Worm (Caenorhabditis elegans) whole organism, L4 larva: ENCODE results near the gene T07C4.3.
A peak's percentile ranks its signal among the peaks of the same experiment; 100 is the strongest.

Experiments
- F37D6.2 ChIP-seq: sonication (generic microtip); optimal IDR thresholded peaks from 2 replicates; lab custom pipeline; 2016; ENCODE audit warnings: mild to moderate bottlenecking, missing genetic modification characterization, missing compliant biosample characterization
- R02D3.7 ChIP-seq: fragments of 150-350 bp; sonication (generic microtip); optimal IDR thresholded peaks from 3 replicates; lab custom pipeline; 2014; ENCODE audit warnings: missing biosample characterization, missing genetic modification characterization
- T20F7.1 ChIP-seq: fragments of 200-800 bp; sonication (Bioruptor generic); optimal IDR thresholded peaks from 2 replicates; lab custom pipeline; 2018; ENCODE audit warnings: mild to moderate bottlenecking, missing genetic modification characterization, missing compliant biosample characterization
- T26A8.4 ChIP-seq: fragments of 200-800 bp; sonication (Bioruptor generic); IDR thresholded peaks from 2 replicates; pipeline ENCODE4 v1.3.6; 2022; ENCODE audit warnings: missing genetic modification characterization, missing compliant biosample characterization
- Y75B8A.6 ChIP-seq: fragments of 200-800 bp; sonication (Bioruptor generic); IDR thresholded peaks from 2 replicates; pipeline ENCODE4 v1.3.6; 2022; ENCODE audit warnings: missing genetic modification reagents, missing genetic modification characterization, missing compliant biosample characterization
- ZK337.2 ChIP-seq: fragments of 200-800 bp; sonication (Bioruptor generic); IDR thresholded peaks from 2 replicates; pipeline ENCODE4 v1.3.6; 2022; ENCODE audit warnings: missing genetic modification reagents, missing genetic modification characterization, missing compliant biosample characterization
- aha-1 ChIP-seq: fragments of 150-350 bp; peaks from one replicate; lab custom pipeline; 2014; ENCODE audit warnings: missing biosample characterization, missing genetic modification characterization
- aly-2 ChIP-seq: sonication (generic microtip); optimal IDR thresholded peaks from 2 replicates; lab custom pipeline; 2018; ENCODE audit warnings: missing biosample characterization, missing genetic modification characterization
- ceh-28 ChIP-seq: fragments of 150-350 bp; optimal IDR thresholded peaks from 2 replicates; lab custom pipeline; 2014; ENCODE audit warnings: missing biosample characterization, missing genetic modification reagents, missing genetic modification characterization
- cey-2 ChIP-seq: sonication (generic microtip); optimal IDR thresholded peaks from 3 replicates; lab custom pipeline; 2017; ENCODE audit warnings: missing genetic modification characterization, mild to moderate bottlenecking, missing compliant biosample characterization, antibody characterized with exemption, borderline replicate concordance; ENCODE audit not compliant: insufficient read depth
- daf-16 ChIP-seq, 3 experiments: sonication (generic microtip); optimal IDR thresholded peaks; 2 replicates each; lab custom pipeline; 2016 to 2017; ENCODE audit warnings: missing genetic modification characterization in 3 of 3, missing genetic modification reagents in 3 of 3, mild to moderate bottlenecking in 2 of 3, missing compliant biosample characterization in 2 of 3, missing biosample characterization in 1 of 3, moderate library complexity in 1 of 3
- dve-1 ChIP-seq: sonication (generic microtip); optimal IDR thresholded peaks from 2 replicates; lab custom pipeline; 2017; ENCODE audit warnings: antibody characterized with exemption, mild to moderate bottlenecking, missing genetic modification characterization, missing compliant biosample characterization; ENCODE audit not compliant: insufficient read depth
- gei-8 ChIP-seq: fragments of 200-800 bp; sonication (Bioruptor generic); optimal IDR thresholded peaks from 2 replicates; lab custom pipeline; 2018; ENCODE audit warnings: mild to moderate bottlenecking, missing genetic modification characterization, missing compliant biosample characterization
- hif-1 ChIP-seq, 2 experiments: sonication (generic microtip); optimal IDR thresholded peaks; 2 replicates each; lab custom pipeline; 2016 to 2017; ENCODE audit warnings: missing compliant biosample characterization in 2 of 2, missing genetic modification characterization in 2 of 2, missing genetic modification reagents in 2 of 2, missing genotype in 2 of 2, mild to moderate bottlenecking in 1 of 2
- hlh-30 ChIP-seq: sonication (generic microtip); optimal IDR thresholded peaks from 2 replicates; lab custom pipeline; 2017; ENCODE audit warnings: antibody characterized with exemption, mild to moderate bottlenecking, missing genetic modification characterization, missing compliant biosample characterization; ENCODE audit not compliant: insufficient read depth
- hmg-1.1 ChIP-seq: fragments of 200-800 bp; sonication (Bioruptor generic); IDR thresholded peaks from 2 replicates; pipeline ENCODE4 v1.3.6; 2022; ENCODE audit warnings: missing genetic modification reagents, missing genetic modification characterization, missing compliant biosample characterization
- jun-1 ChIP-seq: fragments of 150-350 bp; optimal IDR thresholded peaks from 2 replicates; lab custom pipeline; 2014; ENCODE audit warnings: missing biosample characterization, missing genetic modification reagents, missing genetic modification characterization
- lim-7 ChIP-seq: fragments of 200-800 bp; sonication (Bioruptor generic); IDR thresholded peaks from 2 replicates; pipeline ENCODE4 v1.3.6; 2022; ENCODE audit warnings: missing genetic modification characterization, missing compliant biosample characterization
- lin-13 ChIP-seq: fragments of 150-350 bp; optimal IDR thresholded peaks from 2 replicates; lab custom pipeline; 2014; ENCODE audit warnings: missing biosample characterization, missing genetic modification reagents, missing genetic modification characterization
- lin-38 ChIP-seq: fragments of 200-800 bp; sonication (Bioruptor generic); IDR thresholded peaks from 2 replicates; pipeline ENCODE4 v1.3.6; 2022; ENCODE audit warnings: missing genetic modification reagents, missing genetic modification characterization, missing compliant biosample characterization
- lsy-2 ChIP-seq, 2 experiments: fragments of 150-350 bp in 1 of 2; sonication (generic microtip) in 1 of 2; optimal IDR thresholded peaks; 2 replicates each; lab custom pipeline; 2014 to 2017; ENCODE audit warnings: missing biosample characterization in 2 of 2, missing genetic modification characterization in 2 of 2
- madf-9 ChIP-seq: fragments of 200-800 bp; sonication (Bioruptor generic); conservative IDR thresholded peaks from 2 replicates; pipeline ENCODE4 v1.3.6; 2022; ENCODE audit warnings: missing genetic modification reagents, missing genetic modification characterization, missing compliant biosample characterization
- mdl-1 ChIP-seq, 2 experiments: fragments of 150-350 bp in 1 of 2; sonication (generic microtip) in 1 of 2; optimal IDR thresholded peaks; 2 replicates each; lab custom pipeline; 2014 to 2017; ENCODE audit warnings: missing biosample characterization in 2 of 2, missing genetic modification characterization in 2 of 2
- mep-1 ChIP-seq: fragments of 150-350 bp; sonication (generic microtip); optimal IDR thresholded peaks from 3 replicates; lab custom pipeline; 2014; ENCODE audit warnings: missing biosample characterization, missing genetic modification characterization
- mes-2 ChIP-seq: sonication (generic microtip); optimal IDR thresholded peaks from 2 replicates; lab custom pipeline; 2016; ENCODE audit warnings: missing genotype, mild to moderate bottlenecking, missing genetic modification characterization, missing compliant biosample characterization; ENCODE audit not compliant: poor library complexity, severe bottlenecking
- nhr-102 ChIP-seq: sonication (generic microtip); optimal IDR thresholded peaks from 2 replicates; lab custom pipeline; 2016; ENCODE audit warnings: mild to moderate bottlenecking, missing genetic modification characterization, moderate library complexity, missing compliant biosample characterization
- nhr-28 ChIP-seq: fragments of 150-350 bp; optimal IDR thresholded peaks from 2 replicates; lab custom pipeline; 2014; ENCODE audit warnings: missing biosample characterization, missing genetic modification characterization
- nhr-41 ChIP-seq: fragments of 200-800 bp; sonication (Bioruptor generic); IDR thresholded peaks from 2 replicates; pipeline ENCODE4 v1.3.6; 2022; ENCODE audit warnings: missing genetic modification reagents, missing genetic modification characterization, missing compliant biosample characterization
- nhr-6 ChIP-seq: fragments of 150-350 bp; optimal IDR thresholded peaks from 2 replicates; lab custom pipeline; 2014; ENCODE audit warnings: missing biosample characterization, missing genetic modification characterization
- nhr-76 ChIP-seq: fragments of 150-350 bp; optimal IDR thresholded peaks from 2 replicates; lab custom pipeline; 2014; ENCODE audit warnings: missing biosample characterization, missing genetic modification characterization
- php-3 ChIP-seq: fragments of 200-800 bp; sonication (Bioruptor generic); IDR thresholded peaks from 2 replicates; pipeline ENCODE4 v1.3.6; 2022; ENCODE audit warnings: missing genetic modification reagents, missing genetic modification characterization, missing compliant biosample characterization
- rbr-2 ChIP-seq: sonication (generic microtip); optimal IDR thresholded peaks from 2 replicates; lab custom pipeline; 2016; ENCODE audit warnings: missing genotype, missing genetic modification characterization, missing compliant biosample characterization
- snpc-4 ChIP-seq: fragments of 150-350 bp; optimal IDR thresholded peaks from 2 replicates; lab custom pipeline; 2014; ENCODE audit warnings: missing biosample characterization, missing genetic modification characterization
- tra-1 ChIP-seq: fragments of 200-800 bp; sonication (Bioruptor generic); IDR thresholded peaks from 2 replicates; pipeline ENCODE4 v1.3.6; 2022; ENCODE audit warnings: missing genetic modification reagents, missing genetic modification characterization, missing compliant biosample characterization
- zag-1 ChIP-seq: fragments of 150-350 bp; optimal IDR thresholded peaks from 2 replicates; lab custom pipeline; 2014; ENCODE audit warnings: missing biosample characterization, missing genetic modification characterization
- zfp-3 ChIP-seq: fragments of 200-800 bp; sonication (Bioruptor generic); conservative IDR thresholded peaks from 2 replicates; pipeline ENCODE4 v1.3.6; 2022; ENCODE audit warnings: missing genetic modification reagents, missing genetic modification characterization, missing compliant biosample characterization
- zip-11 ChIP-seq: fragments of 200-800 bp; sonication (Bioruptor generic); IDR thresholded peaks from 2 replicates; pipeline ENCODE4 v1.3.6; 2022; ENCODE audit warnings: missing genetic modification characterization, missing compliant biosample characterization

Gene T07C4.3

ce11 chrIII:10380640-10381039 lies 28.7 kb downstream of the T07C4.3 start:
- TF ChIP-seq tra-1 (no peak), zip-11 (GFP tag; lab: Robert Waterston, UW) (no peak), dve-1 (tag; lab: Kevin White, UChicago) (peak; percentile 14), mep-1 (tag; lab: Kevin White, UChicago) (peak; percentile 30), nhr-28 (peak; percentile 69), nhr-6 (tag; lab: Kevin White, UChicago) (peak; percentile 17), hif-1 (tag; optimal IDR thresholded peaks at IDR 0.05; lab: Kevin White, UChicago) (peak in 1 of 2 experiments; percentile 66), ZK337.2 (GFP tag; lab: Robert Waterston, UW) (no peak), hlh-30 (peak; percentile 8), aly-2 (no peak), hmg-1.1 (GFP tag; lab: Robert Waterston, UW) (peak; percentile 37; the same call in 1 of the 2 replicates), mes-2 (peak; percentile 17), lsy-2 (tag; optimal IDR thresholded peaks at IDR 0.05; lab: Kevin White, UChicago) (peak in 1 of 2 experiments; percentile 53)
- TF ChIP-seq, all 104 proteins: peak for 9

DNA sequence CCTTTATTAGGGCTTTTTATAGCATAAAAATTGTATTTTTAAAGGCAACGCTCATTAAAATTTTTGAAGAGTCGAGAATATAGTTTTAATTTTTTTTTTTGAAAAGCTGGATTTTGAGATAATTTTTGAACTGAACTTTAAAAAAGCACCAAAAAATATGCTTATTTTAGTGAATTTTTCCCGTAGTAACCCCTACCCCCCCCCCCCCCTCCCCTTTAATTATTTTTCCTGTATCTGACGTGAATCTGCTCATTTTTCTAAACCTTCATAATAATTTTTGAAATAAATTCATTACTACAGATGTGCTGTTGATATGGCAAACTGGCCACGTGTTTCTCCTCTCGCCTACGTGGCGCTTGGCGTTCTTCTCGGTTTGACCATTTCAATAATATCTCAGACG lies 29.5 kb downstream of the T07C4.3 start, which contains the start of gene C38H2.2:
C38H2.2 (plus strand) TSS at position 301 of the 400 bp plus-strand sequence.
- TF ChIP-seq zag-1 (tag; lab: Kevin White, UChicago) (no peak), aha-1 (tag; lab: Kevin White, UChicago) (peak; percentile 38), cey-2 (tag; lab: Kevin White, UChicago) (no peak)

ce11 chrIII:10383804-10384203 lies 31.8 kb downstream of the T07C4.3 start:
- TF ChIP-seq aha-1 (tag; lab: Kevin White, UChicago) = peak; percentile 91
- TF ChIP-seq nhr-76 (tag; lab: Kevin White, UChicago) = no peak

- TF ChIP-seq nhr-76 (tag; lab: Kevin White, UChicago) (no peak), R02D3.7 (tag; lab: Kevin White, UChicago) (no peak), mdl-1 (tag; optimal IDR thresholded peaks at IDR 0.05; lab: Kevin White, UChicago) (no peak), Y75B8A.6 (GFP tag; lab: Robert Waterston, UW) (no peak), madf-9 (GFP tag; lab: Robert Waterston, UW) (no peak), lin-38 (GFP tag; lab: Robert Waterston, UW) (no peak), T20F7.1 (GFP tag; lab: Kevin White, UChicago) (no peak), daf-16 (GFP tag; optimal IDR thresholded peaks at IDR 0.05; lab: Kevin White, UChicago) (no peak), daf-16 (tag; optimal IDR thresholded peaks at IDR 0.05; lab: Kevin White, UChicago) (no peak), rbr-2 (tag; lab: Kevin White, UChicago) (no peak), T26A8.4 (GFP tag; lab: Robert Waterston, UW) (no peak), F37D6.2 (tag; lab: Kevin White, UChicago) (no peak), nhr-102 (no peak), lim-7 (no peak), snpc-4 (tag; lab: Kevin White, UChicago) (no peak), zfp-3 (GFP tag; lab: Robert Waterston, UW) (no peak), jun-1 (no peak), ceh-28 (tag; lab: Kevin White, UChicago) (no peak)
Measured at ce11 chrIII:10386476-10386875, 34.5 kb downstream of the T07C4.3 start, which contains the start of gene C38H2.3. Gene C38H2.3, minus strand, starts transcription at chrIII:10386576.

- no peak for TF ChIP-seq gei-8
- TF ChIP-seq nhr-41 = no peak
- TF ChIP-seq php-3 = no peak
- no peak for TF ChIP-seq nhr-6 (tag; lab: Kevin White, UChicago)
- no peak for TF ChIP-seq madf-9 (GFP tag; lab: Robert Waterston, UW)
- TF ChIP-seq tra-1 = no peak
- no peak for TF ChIP-seq lin-13 (GFP tag; lab: Kevin White, UChicago)
- no peak for TF ChIP-seq zip-11 (GFP tag; lab: Robert Waterston, UW)
- TF ChIP-seq R02D3.7 (tag; lab: Kevin White, UChicago) = no peak
- TF ChIP-seq lsy-2 (tag; optimal IDR thresholded peaks at IDR 0.05; lab: Kevin White, UChicago) = no peak
- TF ChIP-seq, all 104 proteins: peak for 0
Measured at ce11 chrIII:10389608-10390007, 37.7 kb downstream of the T07C4.3 start.
